Worm (Caenorhabditis elegans): Measurements from ENCODE around the gene npr-42.

ce11 chrII:4328716-4329115 is 52.7 kb downstream of the npr-42 start, which contains the start of gene H20J04.4:
- TF ChIP-seq nhr-23 (tag; optimal IDR thresholded peaks at IDR 0.05) (no peak), F13H6.1 (tag; optimal IDR thresholded peaks at IDR 0.05) (no peak), crh-2 (tag; optimal IDR thresholded peaks at IDR 0.05) (no peak), nhr-237 (tag; optimal IDR thresholded peaks at IDR 0.05) (no peak), ztf-4 (tag; optimal IDR thresholded peaks at IDR 0.05) (no peak), snpc-4 (tag; optimal IDR thresholded peaks at IDR 0.05) (no peak), blmp-1 (tag; optimal IDR thresholded peaks at IDR 0.05; ENCODE audit: insufficient read depth) (no peak), dmd-4 (tag; optimal IDR thresholded peaks at IDR 0.05) (no peak), nhr-11 (tag; optimal IDR thresholded peaks at IDR 0.05) (no peak)

All from whole organism, L2 larva.